Worm (Caenorhabditis elegans): Measurements from ENCODE around the gene rpt-3.

rpt-3 gene

ce11 chrIII:6531099-6531498, 41.5 kb downstream of the rpt-3 start, which contains the start of gene C09E7.11:
C09E7.11 (plus strand) TSS chrIII:6531399.
- TF ChIP-seq tbx-7 (tag; optimal IDR thresholded peaks at IDR 0.05) = no peak
- no peak for TF ChIP-seq nhr-11 (tag; optimal IDR thresholded peaks at IDR 0.05)
- no peak for TF ChIP-seq ama-1 (optimal IDR thresholded peaks at IDR 0.05)
- TF ChIP-seq dmd-4 (tag; optimal IDR thresholded peaks at IDR 0.05; ENCODE audit: borderline replicate concordance) = no peak
- TF ChIP-seq hlh-13 (GFP tag; optimal IDR thresholded peaks at IDR 0.05) = no peak
- TF ChIP-seq hlh-30 (tag; optimal IDR thresholded peaks at IDR 0.05; ENCODE audit: insufficient read depth) = no peak
- TF ChIP-seq eyg-1 (tag; optimal IDR thresholded peaks at IDR 0.05) = no peak
- TF ChIP-seq elt-2 (tag; optimal IDR thresholded peaks at IDR 0.05) = no peak
- TF ChIP-seq pha-4 (tag; optimal IDR thresholded peaks at IDR 0.05) = no peak
- no peak for TF ChIP-seq nhr-232 (tag; optimal IDR thresholded peaks at IDR 0.05)
- no peak for TF ChIP-seq ceh-45 (GFP tag; IDR thresholded peaks at IDR 0.05)
- TF ChIP-seq ceh-14 (tag; optimal IDR thresholded peaks at IDR 0.05) = no peak
- no peak for TF ChIP-seq hlh-15 (tag; optimal IDR thresholded peaks at IDR 0.05)
- no peak for TF ChIP-seq pha-2 (tag; optimal IDR thresholded peaks at IDR 0.05)
- TF ChIP-seq ceh-24 (tag; optimal IDR thresholded peaks at IDR 0.05) = no peak

- TF ChIP-seq hlh-30 (tag; optimal IDR thresholded peaks at IDR 0.05; ENCODE audit: insufficient read depth) (no peak), lim-6 (tag; optimal IDR thresholded peaks at IDR 0.05) (no peak), pha-4 (tag; optimal IDR thresholded peaks at IDR 0.05) (no peak), pax-1 (tag; optimal IDR thresholded peaks at IDR 0.05) (no peak), elt-2 (tag; optimal IDR thresholded peaks at IDR 0.05) (no peak), K09A11.1 (tag; optimal IDR thresholded peaks at IDR 0.05; ENCODE audit: insufficient read depth) (no peak), hlh-6 (tag; optimal IDR thresholded peaks at IDR 0.05) (no peak), F13H6.1 (tag; optimal IDR thresholded peaks at IDR 0.05) (no peak), pag-3 (tag; optimal IDR thresholded peaks at IDR 0.05; ENCODE audit: borderline replicate concordance) (no peak), unc-3 (GFP tag; conservative IDR thresholded peaks at IDR 0.05) (no peak), unc-3 (tag; optimal IDR thresholded peaks at IDR 0.05) (no peak), ceh-14 (tag; optimal IDR thresholded peaks at IDR 0.05) (no peak), ceh-24 (tag; optimal IDR thresholded peaks at IDR 0.05) (no peak), ceh-34 (tag; optimal IDR thresholded peaks at IDR 0.05) (no peak), dve-1 (tag; optimal IDR thresholded peaks at IDR 0.05) (no peak), pat-9 (tag; optimal IDR thresholded peaks at IDR 0.05) (no peak), sox-2 (GFP tag; IDR thresholded peaks at IDR 0.05) (no peak)
Measured at ce11 chrIII:6532647-6533046, 43.1 kb downstream of the rpt-3 start, which contains the start of gene srxa-5. srxa-5 (plus strand) TSS chrIII:6532947.

- no peak for TF ChIP-seq unc-86 (tag; optimal IDR thresholded peaks at IDR 0.05)
- TF ChIP-seq ref-2 (tag; optimal IDR thresholded peaks at IDR 0.05) = no peak
- no peak for TF ChIP-seq K09A11.1 (tag; optimal IDR thresholded peaks at IDR 0.05; ENCODE audit: insufficient read depth)
- TF ChIP-seq F13H6.1 (tag; optimal IDR thresholded peaks at IDR 0.05) = peak; percentile 8
- peak; percentile 84 for TF ChIP-seq ceh-31 (tag; optimal IDR thresholded peaks at IDR 0.05)
- no peak for TF ChIP-seq ceh-24 (tag; optimal IDR thresholded peaks at IDR 0.05)
- peak; percentile 68 for TF ChIP-seq ceh-34 (tag; optimal IDR thresholded peaks at IDR 0.05)
- peak; percentile 72 for TF ChIP-seq hlh-6 (tag; optimal IDR thresholded peaks at IDR 0.05)
- peak; percentile 48 for TF ChIP-seq T23F11.4 (GFP tag; optimal IDR thresholded peaks at IDR 0.05)
- no peak for TF ChIP-seq ceh-19 (GFP tag; optimal IDR thresholded peaks at IDR 0.05)
- TF ChIP-seq odd-2 (tag; optimal IDR thresholded peaks at IDR 0.05) = no peak
- TF ChIP-seq unc-3 (GFP tag; conservative IDR thresholded peaks at IDR 0.05) = no peak
- TF ChIP-seq unc-3 (tag; optimal IDR thresholded peaks at IDR 0.05) = no peak
- TF ChIP-seq ttx-3 (tag; optimal IDR thresholded peaks at IDR 0.05) = no peak
- no peak for TF ChIP-seq tbx-7 (tag; optimal IDR thresholded peaks at IDR 0.05)
- peak; percentile 26 for TF ChIP-seq pag-3 (tag; optimal IDR thresholded peaks at IDR 0.05; ENCODE audit: borderline replicate concordance)
- TF ChIP-seq lim-6 (tag; optimal IDR thresholded peaks at IDR 0.05) = no peak
- peak; percentile 55 for TF ChIP-seq syd-9 (tag; optimal IDR thresholded peaks at IDR 0.05)
- peak; percentile 29 for TF ChIP-seq elt-2 (tag; optimal IDR thresholded peaks at IDR 0.05)
- peak; percentile 46 for TF ChIP-seq rnt-1 (tag; optimal IDR thresholded peaks at IDR 0.05)
- no peak for TF ChIP-seq hlh-15 (tag; optimal IDR thresholded peaks at IDR 0.05)
- TF ChIP-seq nhr-11 (tag; optimal IDR thresholded peaks at IDR 0.05) = no peak
- TF ChIP-seq pat-9 (tag; optimal IDR thresholded peaks at IDR 0.05) = no peak
- peak; percentile 59 for TF ChIP-seq sdc-2 (tag; optimal IDR thresholded peaks at IDR 0.05)
- peak; percentile 51 for TF ChIP-seq C08G9.2 (tag; optimal IDR thresholded peaks at IDR 0.05)
- no peak for TF ChIP-seq gmeb-2 (tag; optimal IDR thresholded peaks at IDR 0.05)
- TF ChIP-seq elt-4 (tag; optimal IDR thresholded peaks at IDR 0.05) = no peak
- TF ChIP-seq ceh-18 (tag; optimal IDR thresholded peaks at IDR 0.05) = no peak
- TF ChIP-seq mec-3 (tag; optimal IDR thresholded peaks at IDR 0.05; ENCODE audit: borderline replicate concordance) = peak; percentile 36
- TF ChIP-seq unc-42 (tag; optimal IDR thresholded peaks at IDR 0.05) = peak; percentile 68
- no peak for TF ChIP-seq ceh-30 (tag; optimal IDR thresholded peaks at IDR 0.05)
- TF ChIP-seq hlh-8 (tag; optimal IDR thresholded peaks at IDR 0.05) = peak; percentile 37
- TF ChIP-seq hlh-30 (tag; optimal IDR thresholded peaks at IDR 0.05; ENCODE audit: insufficient read depth) = no peak
- TF ChIP-seq ceh-6 (GFP tag; optimal IDR thresholded peaks at IDR 0.05) = no peak
Measured at ce11 chrIII:6536945-6537568, 47.5 kb downstream of the rpt-3 start, which contains the start of gene C09E7.4. C09E7.4 (minus strand) TSS chrIII:6536995.
